Worm (Caenorhabditis elegans) whole organism, late embryonic: Measurements from ENCODE around the gene T26C11.8.

Source experiments
- C08G9.2 ChIP-seq: sonication (generic microtip); optimal IDR thresholded peaks from 2 replicates; lab custom pipeline; 2016; ENCODE audit warnings: mild to moderate bottlenecking, missing genetic modification characterization, moderate library complexity, missing compliant biosample characterization
- F13H6.1 ChIP-seq: sonication (generic microtip); optimal IDR thresholded peaks from 2 replicates; lab custom pipeline; 2016; ENCODE audit warnings: missing genetic modification characterization, missing compliant biosample characterization
- K09A11.1 ChIP-seq: sonication (generic microtip); optimal IDR thresholded peaks from 2 replicates; lab custom pipeline; 2017; ENCODE audit warnings: antibody characterized with exemption, mild to moderate bottlenecking, missing genetic modification characterization, missing compliant biosample characterization; ENCODE audit not compliant: insufficient read depth
- ahr-1 ChIP-seq: sonication (generic microtip); optimal IDR thresholded peaks from 2 replicates; lab custom pipeline; 2016; ENCODE audit warnings: missing genetic modification characterization, missing compliant biosample characterization
- ama-1 ChIP-seq: fragments of 150-350 bp; optimal IDR thresholded peaks from 2 replicates; lab custom pipeline; 2014
- ceh-19 ChIP-seq: fragments of 200-800 bp; sonication (Bioruptor generic); optimal IDR thresholded peaks from 2 replicates; lab custom pipeline; 2018; ENCODE audit warnings: mild to moderate bottlenecking, missing genetic modification characterization, missing compliant biosample characterization
- ceh-2 ChIP-seq: sonication (generic microtip); optimal IDR thresholded peaks from 2 replicates; lab custom pipeline; 2016; ENCODE audit warnings: missing genotype, missing genetic modification characterization, missing compliant biosample characterization
- ceh-22 ChIP-seq: sonication (generic microtip); optimal IDR thresholded peaks from 2 replicates; lab custom pipeline; 2017; ENCODE audit warnings: missing biosample characterization, missing genetic modification characterization
- ceh-30 ChIP-seq: fragments of 150-350 bp; optimal IDR thresholded peaks from 2 replicates; lab custom pipeline; 2014; ENCODE audit warnings: missing biosample characterization, missing genetic modification characterization
- ceh-48 ChIP-seq: sonication (generic microtip); optimal IDR thresholded peaks from 2 replicates; lab custom pipeline; 2016; ENCODE audit warnings: missing genetic modification characterization, inconsistent platforms, missing compliant biosample characterization
- ceh-6 ChIP-seq: fragments of 200-800 bp; sonication (Bioruptor generic); optimal IDR thresholded peaks from 2 replicates; lab custom pipeline; 2018; ENCODE audit warnings: mild to moderate bottlenecking, missing genetic modification characterization, missing compliant biosample characterization
- che-1 ChIP-seq: sonication (generic microtip); optimal IDR thresholded peaks from 2 replicates; lab custom pipeline; 2016; ENCODE audit warnings: mild to moderate bottlenecking, missing genetic modification characterization, missing compliant biosample characterization
- dve-1 ChIP-seq: sonication (generic microtip); optimal IDR thresholded peaks from 2 replicates; lab custom pipeline; 2017; ENCODE audit warnings: antibody characterized with exemption, mild to moderate bottlenecking, missing genetic modification characterization, missing compliant biosample characterization
- elt-2 ChIP-seq: sonication (generic microtip); optimal IDR thresholded peaks from 2 replicates; lab custom pipeline; 2016; ENCODE audit warnings: missing genetic modification reagents, missing genetic modification characterization, missing compliant biosample characterization
- ets-4 ChIP-seq: sonication (generic microtip); optimal IDR thresholded peaks from 2 replicates; lab custom pipeline; 2016; ENCODE audit warnings: missing genetic modification characterization, missing compliant biosample characterization
- eyg-1 ChIP-seq: sonication (generic microtip); optimal IDR thresholded peaks from 2 replicates; lab custom pipeline; 2016; ENCODE audit warnings: missing genotype, missing genetic modification characterization, missing compliant biosample characterization
- fkh-6 ChIP-seq: sonication (generic microtip); optimal IDR thresholded peaks from 2 replicates; lab custom pipeline; 2016; ENCODE audit warnings: missing genetic modification characterization, missing compliant biosample characterization
- gmeb-2 ChIP-seq: sonication (generic microtip); optimal IDR thresholded peaks from 2 replicates; lab custom pipeline; 2016; ENCODE audit warnings: missing genetic modification characterization, inconsistent platforms, missing compliant biosample characterization
- hlh-13 ChIP-seq: fragments of 200-800 bp; sonication (Bioruptor generic); optimal IDR thresholded peaks from 2 replicates; lab custom pipeline; 2018; ENCODE audit warnings: mild to moderate bottlenecking, missing genetic modification characterization, missing compliant biosample characterization
- hlh-30 ChIP-seq: sonication (generic microtip); optimal IDR thresholded peaks from 2 replicates; lab custom pipeline; 2017; ENCODE audit warnings: antibody characterized with exemption, missing genetic modification characterization, missing compliant biosample characterization; ENCODE audit not compliant: insufficient read depth
- hlh-8 ChIP-seq: sonication (generic microtip); optimal IDR thresholded peaks from 2 replicates; lab custom pipeline; 2016; ENCODE audit warnings: missing genotype, missing genetic modification characterization, missing compliant biosample characterization
- lim-6 ChIP-seq: sonication (generic microtip); optimal IDR thresholded peaks from 2 replicates; lab custom pipeline; 2016; ENCODE audit warnings: missing genetic modification characterization, missing compliant biosample characterization
- lin-11 ChIP-seq: fragments of 200-800 bp; sonication (Bioruptor generic); optimal IDR thresholded peaks from 2 replicates; lab custom pipeline; 2018; ENCODE audit warnings: mild to moderate bottlenecking, missing genetic modification characterization, missing compliant biosample characterization
- nhr-11 ChIP-seq: fragments of 150-350 bp; optimal IDR thresholded peaks from 2 replicates; lab custom pipeline; 2014; ENCODE audit warnings: missing biosample characterization, missing genetic modification characterization
- nhr-232 ChIP-seq: sonication (generic microtip); optimal IDR thresholded peaks from 2 replicates; lab custom pipeline; 2016; ENCODE audit warnings: missing genetic modification characterization, missing compliant biosample characterization
- npax-4 ChIP-seq: sonication (generic microtip); optimal IDR thresholded peaks from 2 replicates; lab custom pipeline; 2016; ENCODE audit warnings: missing genetic modification characterization, missing compliant biosample characterization
- pag-3 ChIP-seq: sonication (generic microtip); optimal IDR thresholded peaks from 2 replicates; lab custom pipeline; 2016; ENCODE audit warnings: missing compliant biosample characterization, missing genetic modification characterization, borderline replicate concordance
- pha-2 ChIP-seq: sonication (generic microtip); optimal IDR thresholded peaks from 2 replicates; lab custom pipeline; 2017; ENCODE audit warnings: mild to moderate bottlenecking, missing genetic modification characterization, missing compliant biosample characterization
- rnt-1 ChIP-seq: sonication (generic microtip); optimal IDR thresholded peaks from 2 replicates; lab custom pipeline; 2016; ENCODE audit warnings: missing genetic modification characterization, missing compliant biosample characterization
- sdc-2 ChIP-seq: sonication (generic microtip); optimal IDR thresholded peaks from 2 replicates; lab custom pipeline; 2016; ENCODE audit warnings: missing genotype, missing genetic modification characterization, missing compliant biosample characterization
- sox-4 ChIP-seq: sonication (generic microtip); optimal IDR thresholded peaks from 2 replicates; lab custom pipeline; 2017; ENCODE audit warnings: mild to moderate bottlenecking, missing genetic modification characterization, inconsistent platforms, missing compliant biosample characterization
- syd-9 ChIP-seq: sonication (generic microtip); optimal IDR thresholded peaks from 2 replicates; lab custom pipeline; 2016; ENCODE audit warnings: mild to moderate bottlenecking, missing genetic modification characterization, moderate library complexity, missing compliant biosample characterization
- tbx-7 ChIP-seq: sonication (generic microtip); optimal IDR thresholded peaks from 2 replicates; lab custom pipeline; 2016; ENCODE audit warnings: missing genotype, missing genetic modification characterization, missing compliant biosample characterization
- unc-55 ChIP-seq: sonication (generic microtip); optimal IDR thresholded peaks from 2 replicates; lab custom pipeline; 2017; ENCODE audit warnings: missing biosample characterization, missing genetic modification reagents, missing genetic modification characterization
- unc-86 ChIP-seq: sonication (generic microtip); optimal IDR thresholded peaks from 2 replicates; lab custom pipeline; 2016; ENCODE audit warnings: missing genetic modification characterization, missing compliant biosample characterization
- ztf-16 ChIP-seq: sonication (generic microtip); optimal IDR thresholded peaks from 2 replicates; lab custom pipeline; 2017; ENCODE audit warnings: missing genetic modification characterization, missing compliant biosample characterization

Gene T26C11.8

ce11 chrX:1860422-1860821 lies at the start of gene T26C11.8:
TSS of gene T26C11.8 (plus strand) at chrX:1860722.
- TF ChIP-seq elt-2 (tag; lab: Kevin White, UChicago) (no peak), sdc-2 (tag; lab: Kevin White, UChicago) (no peak)

- TF ChIP-seq gmeb-2 (tag; lab: Kevin White, UChicago), result no peak
- no peak for TF ChIP-seq nhr-11 (tag; lab: Kevin White, UChicago)
- no peak for TF ChIP-seq F13H6.1
- no peak for TF ChIP-seq ahr-1 (tag; lab: Kevin White, UChicago)
- TF ChIP-seq hlh-30 (tag; lab: Kevin White, UChicago), result no peak
- no peak for TF ChIP-seq che-1
- no peak for TF ChIP-seq ceh-48
- no peak for TF ChIP-seq elt-2 (tag; lab: Kevin White, UChicago)
- no peak for TF ChIP-seq C08G9.2
- TF ChIP-seq pag-3 (tag; lab: Kevin White, UChicago), result no peak
- TF ChIP-seq lim-6 (tag; lab: Kevin White, UChicago), result no peak
- TF ChIP-seq sox-4 (tag; lab: Kevin White, UChicago), result no peak
- TF ChIP-seq unc-55 (GFP tag; lab: Kevin White, UChicago), result no peak
- TF ChIP-seq ama-1 (lab: Kevin White, UChicago), result no peak
- TF ChIP-seq sdc-2 (tag; lab: Kevin White, UChicago), result no peak
- TF ChIP-seq fkh-6, result no peak
- TF ChIP-seq pha-2 (tag; lab: Kevin White, UChicago), result no peak
- TF ChIP-seq ceh-22 (tag; lab: Kevin White, UChicago), result no peak
Measured at ce11 chrX:1811436-1811835, 49.1 kb upstream of the T26C11.8 start, which contains the start of gene C14E2.3. TSS of gene C14E2.3 (minus strand) at chrX:1811536.

ce11 chrX:1816106-1816505 lies 44.4 kb upstream of the T26C11.8 start, which contains the start of gene C14E2.7:
TSS of gene C14E2.7 (plus strand) at chrX:1816406.
- TF ChIP-seq syd-9 (tag; lab: Kevin White, UChicago), result no peak
- TF ChIP-seq ceh-30 (tag; lab: Kevin White, UChicago), result no peak
- no peak for TF ChIP-seq hlh-13 (GFP tag; lab: Kevin White, UChicago)
- TF ChIP-seq ceh-2 (tag; lab: Kevin White, UChicago), result no peak
- no peak for TF ChIP-seq ceh-48
- TF ChIP-seq dve-1 (tag; lab: Kevin White, UChicago), result no peak
- TF ChIP-seq ztf-16 (tag; lab: Kevin White, UChicago), result no peak
- no peak for TF ChIP-seq ceh-6 (GFP tag; lab: Kevin White, UChicago)
- TF ChIP-seq rnt-1 (tag; lab: Kevin White, UChicago), result no peak
- no peak for TF ChIP-seq hlh-8 (tag; lab: Kevin White, UChicago)
- TF ChIP-seq npax-4 (tag; lab: Kevin White, UChicago), result no peak
- no peak for TF ChIP-seq ceh-22 (tag; lab: Kevin White, UChicago)
- no peak for TF ChIP-seq eyg-1 (tag; lab: Kevin White, UChicago)
- TF ChIP-seq ets-4 (tag; lab: Kevin White, UChicago), result no peak
- TF ChIP-seq nhr-232 (tag; lab: Kevin White, UChicago), result no peak
- TF ChIP-seq tbx-7 (tag; lab: Kevin White, UChicago), result no peak
- TF ChIP-seq che-1, result no peak
- TF ChIP-seq unc-86, result no peak

ce11 chrX:1821235-1821634 lies 39.3 kb upstream of the T26C11.8 start, which contains the start of gene C14E2.4:
TSS of gene C14E2.4 (minus strand) at chrX:1821335.
- TF ChIP-seq K09A11.1 (tag; lab: Kevin White, UChicago), result no peak
- TF ChIP-seq ahr-1 (tag; lab: Kevin White, UChicago), result no peak
- TF ChIP-seq lin-11 (tag; lab: Kevin White, UChicago), result no peak
- TF ChIP-seq ceh-19 (GFP tag; lab: Kevin White, UChicago), result no peak
- no peak for TF ChIP-seq lim-6 (tag; lab: Kevin White, UChicago)
- TF ChIP-seq pag-3 (tag; lab: Kevin White, UChicago), result no peak
